Fruit fly (Drosophila melanogaster) whole organism, wandering third instar larva: ENCODE data around the gene fwd.

Experiments used
- Abd-B ChIP-seq: fragments of >200 bp; optimal IDR thresholded peaks from 2 replicates; lab custom pipeline; 2017; ENCODE audit warnings: missing biosample characterization, missing genetic modification characterization
- CG32264 ChIP-seq: fragments of 200-800 bp; sonication (Bioruptor generic); optimal IDR thresholded peaks from 2 replicates; lab custom pipeline; 2016; ENCODE audit warnings: missing biosample characterization, missing genetic modification characterization
- CG9705 ChIP-seq: fragments of 200-800 bp; sonication (Bioruptor generic); optimal IDR thresholded peaks from 2 replicates; lab custom pipeline; 2018; ENCODE audit warnings: missing biosample characterization, mild to moderate bottlenecking, missing genetic modification characterization
- CrebA ChIP-seq: fragments of 200-800 bp; sonication (Bioruptor generic); optimal IDR thresholded peaks from 2 replicates; lab custom pipeline; 2016; ENCODE audit warnings: missing biosample characterization, mild to moderate bottlenecking, missing genetic modification characterization, borderline replicate concordance
- Dfd ChIP-seq: fragments of >200 bp; optimal IDR thresholded peaks from 2 replicates; lab custom pipeline; 2017; ENCODE audit warnings: missing biosample characterization, missing genetic modification characterization
- Dif ChIP-seq: fragments of 200-275, 200-300 bp; sonication (Bioruptor generic); optimal IDR thresholded peaks from 2 replicates; lab custom pipeline; 2018; ENCODE audit warnings: missing biosample characterization, missing genetic modification characterization; ENCODE audit not compliant: partially characterized antibody
- GATAd ChIP-seq: sonication (Bioruptor generic); optimal IDR thresholded peaks from 2 replicates; lab custom pipeline; 2016; ENCODE audit warnings: missing biosample characterization, missing genetic modification characterization
- HLH106 ChIP-seq: fragments of 200-800 bp; optimal IDR thresholded peaks from 3 replicates; lab custom pipeline; 2019; ENCODE audit warnings: missing biosample characterization, mild to moderate bottlenecking, missing genetic modification characterization, moderate library complexity
- Hnf4 ChIP-seq: fragments of 200-800 bp; sonication (Bioruptor generic); optimal IDR thresholded peaks from 2 replicates; lab custom pipeline; 2016; ENCODE audit warnings: missing biosample characterization, mild to moderate bottlenecking, missing genetic modification characterization
- Hr78 ChIP-seq: fragments of >200 bp; optimal IDR thresholded peaks from 2 replicates; lab custom pipeline; 2017; ENCODE audit warnings: missing biosample characterization, missing genetic modification characterization
- Hr83 ChIP-seq: fragments of 200-300 bp; sonication (Bioruptor generic); optimal IDR thresholded peaks from 2 replicates; lab custom pipeline; 2016; ENCODE audit warnings: missing biosample characterization, mild to moderate bottlenecking, missing genetic modification characterization, moderate library complexity; ENCODE audit not compliant: poor library complexity, severe bottlenecking
- Jra ChIP-seq: sonication (Bioruptor generic); optimal IDR thresholded peaks from 2 replicates; lab custom pipeline; 2016; ENCODE audit warnings: missing biosample characterization, missing genetic modification characterization
- Mio ChIP-seq: sonication (Bioruptor generic); optimal IDR thresholded peaks from 2 replicates; lab custom pipeline; 2016; ENCODE audit warnings: missing biosample characterization, missing genetic modification characterization
- Myc ChIP-seq: fragments of >200 bp; optimal IDR thresholded peaks from 2 replicates; lab custom pipeline; 2017
- N ChIP-seq: fragments of >200 bp; optimal IDR thresholded peaks from 2 replicates; lab custom pipeline; 2018; ENCODE audit warnings: missing biosample characterization, missing external identifiers, missing genetic modification characterization
- OdsH ChIP-seq: fragments of 200-800 bp; sonication (Bioruptor generic); optimal IDR thresholded peaks from 2 replicates; lab custom pipeline; 2016; ENCODE audit warnings: missing biosample characterization, mild to moderate bottlenecking, missing genetic modification characterization
- Rel ChIP-seq, 2 experiments: fragments of 200-800 bp; sonication (Bioruptor generic) in 1 of 2; optimal IDR thresholded peaks; 2 replicates in 1 of 2; 3 replicates in 1 of 2; lab custom pipeline; 2016 to 2019; ENCODE audit warnings: mild to moderate bottlenecking in 2 of 2, missing biosample characterization in 2 of 2, missing genetic modification characterization in 2 of 2, moderate library complexity in 1 of 2
- Sp1 ChIP-seq: fragments of 200-800 bp; sonication (Bioruptor generic); optimal IDR thresholded peaks from 3 replicates; lab custom pipeline; 2019; ENCODE audit warnings: missing biosample characterization, mild to moderate bottlenecking, missing genetic modification characterization, moderate library complexity
- Vsx2 ChIP-seq: fragments of 200-300, 225-300 bp; sonication (Bioruptor generic); optimal IDR thresholded peaks from 2 replicates; lab custom pipeline; 2018; ENCODE audit warnings: missing biosample characterization, missing genetic modification characterization; ENCODE audit not compliant: partially characterized antibody
- br ChIP-seq: fragments of 200-800 bp; sonication (Bioruptor generic); optimal IDR thresholded peaks from 2 replicates; lab custom pipeline; 2016; ENCODE audit warnings: missing biosample characterization, missing genetic modification characterization
- brk ChIP-seq: fragments of 200-800 bp; sonication (Bioruptor generic); optimal IDR thresholded peaks from 2 replicates; lab custom pipeline; 2016; ENCODE audit warnings: missing biosample characterization, mild to moderate bottlenecking, missing genetic modification characterization
- dl ChIP-seq, 2 experiments: fragments of 175-275, 200-275 bp in 1 of 2; fragments of 200-275 bp in 1 of 2; sonication (Bioruptor generic); optimal IDR thresholded peaks; lab custom pipeline; 2018; ENCODE audit warnings: mild to moderate bottlenecking in 2 of 2, missing biosample characterization in 2 of 2, missing genetic modification characterization in 2 of 2, moderate library complexity in 2 of 2; ENCODE audit not compliant: partially characterized antibody in 2 of 2, insufficient read depth in 1 of 2
- dmrt93B ChIP-seq: fragments of 200-800 bp; sonication (Bioruptor generic); optimal IDR thresholded peaks from 2 replicates; lab custom pipeline; 2018; ENCODE audit warnings: missing biosample characterization, mild to moderate bottlenecking, missing genetic modification characterization
- dsf ChIP-seq: sonication (Bioruptor generic); optimal IDR thresholded peaks from 2 replicates; lab custom pipeline; 2016; ENCODE audit warnings: missing biosample characterization, missing genetic modification characterization, borderline replicate concordance
- ey ChIP-seq: fragments of 200-800 bp; sonication (Bioruptor generic); optimal IDR thresholded peaks from 2 replicates; lab custom pipeline; 2016; ENCODE audit warnings: missing biosample characterization, missing genetic modification characterization
- foxo ChIP-seq, 2 experiments: fragments of 200-800 bp; sonication (Bioruptor generic); optimal IDR thresholded peaks; 2 replicates in 1 of 2; 3 replicates in 1 of 2; lab custom pipeline; 2016 to 2017; ENCODE audit warnings: missing biosample characterization in 2 of 2, missing genetic modification characterization in 2 of 2
- fru ChIP-seq: fragments of 200-800 bp; sonication (Bioruptor generic); optimal IDR thresholded peaks from 3 replicates; lab custom pipeline; 2016; ENCODE audit warnings: missing biosample characterization, mild to moderate bottlenecking, missing genetic modification characterization
- h ChIP-seq: fragments of 200-800 bp; sonication (Bioruptor generic); optimal IDR thresholded peaks from 3 replicates; lab custom pipeline; 2016; ENCODE audit warnings: missing biosample characterization, mild to moderate bottlenecking, missing genetic modification characterization
- jim ChIP-seq: fragments of 175-275, 200-325 bp; sonication (Bioruptor generic); optimal IDR thresholded peaks from 2 replicates; lab custom pipeline; 2016; ENCODE audit warnings: missing biosample characterization, mild to moderate bottlenecking, missing genetic modification characterization
- lola ChIP-seq: fragments of >200 bp; optimal IDR thresholded peaks from 2 replicates; lab custom pipeline; 2017; ENCODE audit warnings: missing biosample characterization, missing genetic modification characterization
- pan ChIP-seq: fragments of >200 bp; optimal IDR thresholded peaks from 2 replicates; lab custom pipeline; 2017
- psq ChIP-seq: fragments of 200-800 bp; sonication (Bioruptor generic); optimal IDR thresholded peaks from 3 replicates; lab custom pipeline; 2017; ENCODE audit warnings: missing biosample characterization, mild to moderate bottlenecking, missing genetic modification characterization, moderate library complexity
- rgr ChIP-seq: fragments of 200-800 bp; sonication (Bioruptor generic); optimal IDR thresholded peaks from 3 replicates; lab custom pipeline; 2016; ENCODE audit warnings: missing biosample characterization, mild to moderate bottlenecking, missing genetic modification characterization
- sage ChIP-seq: fragments of 200-800 bp; sonication (Bioruptor generic); optimal IDR thresholded peaks from 2 replicates; lab custom pipeline; 2016; ENCODE audit warnings: missing biosample characterization, mild to moderate bottlenecking, missing genetic modification characterization
- sv ChIP-seq: fragments of 200-800 bp; sonication (Bioruptor generic); optimal IDR thresholded peaks from 3 replicates; lab custom pipeline; 2016; ENCODE audit warnings: missing biosample characterization, missing genetic modification characterization
- tai ChIP-seq: sonication (Bioruptor generic); optimal IDR thresholded peaks from 2 replicates; lab custom pipeline; 2016; ENCODE audit warnings: missing biosample characterization, missing genetic modification characterization
- usp ChIP-seq: fragments of >200 bp; optimal IDR thresholded peaks from 2 replicates; lab custom pipeline; 2017; ENCODE audit warnings: missing biosample characterization, missing genetic modification characterization
- woc ChIP-seq: sonication (Bioruptor generic); optimal IDR thresholded peaks from 2 replicates; lab custom pipeline; 2016; ENCODE audit warnings: missing biosample characterization, mild to moderate bottlenecking, missing genetic modification characterization

fwd gene

dm6 chr3L:346656-347640 is 27.3 kb upstream of the fwd start, which contains the start of gene mth:
Gene mth, minus strand, starts transcription at chr3L:346957.
- TF ChIP-seq Hr83 (GFP tag; lab: Kevin White, UChicago) (no peak), usp (GFP tag; lab: Kevin White, UChicago) (no peak), h (peak; percentile 37), brk (peak; percentile 28), OdsH (GFP tag; lab: Kevin White, UChicago) (no peak), Dfd (GFP tag; lab: Kevin White, UChicago) (no peak), dsf (GFP tag; lab: Kevin White, UChicago) (peak; percentile 60), foxo (GFP tag; optimal IDR thresholded peaks at IDR 0.05; lab: Kevin White, UChicago) (peak in 1 of 2 experiments; percentile 62), pan (lab: Kevin White, UChicago) (no peak), CG32264 (GFP tag; lab: Kevin White, UChicago) (peak; percentile 22), Hr78 (GFP tag; lab: Kevin White, UChicago) (peak; percentile 42), br (GFP tag; lab: Kevin White, UChicago) (peak; percentile 38), sage (GFP tag; lab: Kevin White, UChicago) (no peak), tai (no peak), N (GFP tag; lab: Kevin White, UChicago) (peak; percentile 75), Vsx2 (GFP tag; lab: Kevin White, UChicago) (no peak), fru (GFP tag; lab: Kevin White, UChicago) (peak; percentile 53), Hnf4 (GFP tag; lab: Kevin White, UChicago) (peak; percentile 63), jim (GFP tag; lab: Kevin White, UChicago) (no peak), HLH106 (tag; lab: Kevin White, UChicago) (peak; percentile 62), CG9705 (GFP tag; lab: Kevin White, UChicago) (peak; percentile 47), Rel (GFP tag; optimal IDR thresholded peaks at IDR 0.05; lab: Kevin White, UChicago) (peak; percentile 16), Rel (tag; optimal IDR thresholded peaks at IDR 0.05; lab: Kevin White, UChicago) (peak; percentile 25), ey (GFP tag; lab: Kevin White, UChicago) (peak; percentile 20), woc (peak; percentile 73), CrebA (GFP tag; lab: Kevin White, UChicago) (no peak), dl (GFP tag; optimal IDR thresholded peaks at IDR 0.05; lab: Kevin White, UChicago; ENCODE audit: insufficient read depth in 1 of 2, partially characterized antibody in 2 of 2) (no peak), Myc (lab: Kevin White, UChicago) (no peak), GATAd (GFP tag; lab: Kevin White, UChicago) (no peak), Sp1 (GFP tag; lab: Kevin White, UChicago) (peak; percentile 41), Jra (GFP tag; lab: Kevin White, UChicago) (peak; percentile 61), rgr (GFP tag; lab: Kevin White, UChicago) (peak; percentile 44), dmrt93B (GFP tag; lab: Kevin White, UChicago) (peak; percentile 6), sv (peak; percentile 21), psq (GFP tag; lab: Kevin White, UChicago) (no peak), Abd-B (no peak), Dif (GFP tag; lab: Kevin White, UChicago) (no peak), Mio (no peak), lola (GFP tag; lab: Kevin White, UChicago) (no peak)

DNA sequence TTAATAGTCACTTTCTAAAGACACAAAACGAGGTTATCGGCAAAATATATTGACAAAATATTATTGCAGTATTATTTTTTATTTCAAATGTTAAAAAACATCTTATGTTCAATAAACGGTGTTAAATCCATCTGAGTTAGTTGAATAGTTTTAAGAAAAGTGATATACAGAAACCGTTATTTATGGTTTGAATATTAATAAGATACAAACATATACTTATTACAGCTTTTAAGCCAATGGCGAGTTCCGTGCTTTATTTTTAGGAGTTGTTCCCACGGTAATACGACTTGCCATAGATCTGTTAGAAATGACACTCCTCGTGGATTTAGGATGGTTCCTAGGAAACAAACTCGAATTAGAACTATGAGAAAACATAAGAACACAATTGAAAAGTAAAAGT is 23.6 kb upstream of the fwd start:
- peak; percentile 12 for TF ChIP-seq tai
- no peak for TF ChIP-seq Hr83 (GFP tag; lab: Kevin White, UChicago)
